Fruit fly (Drosophila melanogaster): Measurements from ENCODE around the gene Acsx4.

Gene Acsx4

dm6 chr3R:19824480-19824879 is 41.2 kb downstream of the Acsx4 start:
- TF ChIP-seq Hr38 (GFP tag; optimal IDR thresholded peaks at IDR 0.05): no peak

dm6 chr3R:19826355-19826754 is 43.0 kb downstream of the Acsx4 start:
- no peak for TF ChIP-seq dsx (GFP tag; optimal IDR thresholded peaks at IDR 0.05; ENCODE audit: poor library complexity, severe bottlenecking)
- no peak for TF ChIP-seq CG6854 (GFP tag; optimal IDR thresholded peaks at IDR 0.05)
- TF ChIP-seq lz (GFP tag; optimal IDR thresholded peaks at IDR 0.05): no peak
- no peak for TF ChIP-seq CG1621 (tag; optimal IDR thresholded peaks at IDR 0.05)
- TF ChIP-seq CG9139 (GFP tag; optimal IDR thresholded peaks at IDR 0.05): no peak
- no peak for TF ChIP-seq achi (GFP tag; optimal IDR thresholded peaks at IDR 0.05)
- no peak for TF ChIP-seq Eip78C (GFP tag)
- no peak for TF ChIP-seq salr (GFP tag; optimal IDR thresholded peaks at IDR 0.05)
- no peak for TF ChIP-seq CG8632 (GFP tag; optimal IDR thresholded peaks at IDR 0.05)
- no peak for TF ChIP-seq Hr38 (GFP tag; optimal IDR thresholded peaks at IDR 0.05)
- no peak for TF ChIP-seq CG15336 (GFP tag; IDR thresholded peaks at IDR 0.05)

dm6 chr3R:19826806-19827328 is 43.5 kb downstream of the Acsx4 start:
- TF ChIP-seq Eip75B (GFP tag; optimal IDR thresholded peaks at IDR 0.05): no peak
- no peak for TF ChIP-seq CG16779 (tag; optimal IDR thresholded peaks at IDR 0.05)
- no peak for TF ChIP-seq fd85E (GFP tag; optimal IDR thresholded peaks at IDR 0.05)
- TF ChIP-seq Sox15 (GFP tag; optimal IDR thresholded peaks at IDR 0.05): no peak
- TF ChIP-seq CG6163 (GFP tag; IDR thresholded peaks at IDR 0.05): no peak
- no peak for TF ChIP-seq CG9139 (GFP tag; optimal IDR thresholded peaks at IDR 0.05)
- TF ChIP-seq CG6854 (GFP tag; optimal IDR thresholded peaks at IDR 0.05): no peak
- TF ChIP-seq Eip78C (GFP tag): no peak
- TF ChIP-seq CG8119 (GFP tag; IDR thresholded peaks at IDR 0.05): no peak
- TF ChIP-seq CG11762 (GFP tag; optimal IDR thresholded peaks at IDR 0.05; ENCODE audit: insufficient read depth): no peak
- TF ChIP-seq topi (GFP tag; optimal IDR thresholded peaks at IDR 0.05): no peak
- TF ChIP-seq CG34406 (GFP tag; optimal IDR thresholded peaks at IDR 0.05): no peak
- no peak for TF ChIP-seq ss (GFP tag; optimal IDR thresholded peaks at IDR 0.05)
- no peak for TF ChIP-seq dsx (GFP tag; optimal IDR thresholded peaks at IDR 0.05; ENCODE audit: poor library complexity, severe bottlenecking)
- TF ChIP-seq CG32006 (GFP tag; optimal IDR thresholded peaks at IDR 0.05): no peak
- no peak for TF ChIP-seq CG4318 (GFP tag; optimal IDR thresholded peaks at IDR 0.05)
- TF ChIP-seq vri (GFP tag; optimal IDR thresholded peaks at IDR 0.05): no peak
- TF ChIP-seq esn (GFP tag; optimal IDR thresholded peaks at IDR 0.05): no peak

- peak; percentile 25 for TF ChIP-seq Eip78C (GFP tag)
- TF ChIP-seq Eip93F (GFP tag; optimal IDR thresholded peaks at IDR 0.05): no peak
- TF ChIP-seq cyc (GFP tag; optimal IDR thresholded peaks at IDR 0.05): no peak
- TF ChIP-seq ss (GFP tag; optimal IDR thresholded peaks at IDR 0.05): no peak
- peak; percentile 8 for TF ChIP-seq CG34406 (GFP tag; optimal IDR thresholded peaks at IDR 0.05)
- peak; percentile 49 for TF ChIP-seq svp (GFP tag)
- no peak for TF ChIP-seq CG31627 (GFP tag; optimal IDR thresholded peaks at IDR 0.05)
- TF ChIP-seq topi (GFP tag; optimal IDR thresholded peaks at IDR 0.05): no peak
These were observed 47.7 kb downstream of the Acsx4 start for dm6 chr3R:19830973-19831372.

dm6 chr3R:19833546-19833945 is 50.2 kb downstream of the Acsx4 start:
- TF ChIP-seq CG6163 (GFP tag; IDR thresholded peaks at IDR 0.05) (0 out of 3 replicates have a peak, but pooled peaks have one; percentile 24), CG8119 (GFP tag; IDR thresholded peaks at IDR 0.05) (peak; percentile 61), CG31627 (GFP tag; optimal IDR thresholded peaks at IDR 0.05) (no peak), CG15336 (GFP tag; IDR thresholded peaks at IDR 0.05) (peak; percentile 71), dac (GFP tag; optimal IDR thresholded peaks at IDR 0.05) (no peak), CG11902 (GFP tag; optimal IDR thresholded peaks at IDR 0.05) (no peak), Lpt (GFP tag; optimal IDR thresholded peaks at IDR 0.05) (peak; percentile 21), Eip78C (GFP tag) (no peak), CG6854 (GFP tag; optimal IDR thresholded peaks at IDR 0.05) (no peak), CG11762 (GFP tag; optimal IDR thresholded peaks at IDR 0.05; ENCODE audit: insufficient read depth) (no peak), CG7368 (GFP tag; optimal IDR thresholded peaks at IDR 0.05) (no peak), fkh (GFP tag; optimal IDR thresholded peaks at IDR 0.05) (no peak), CG6276 (GFP tag; optimal IDR thresholded peaks at IDR 0.05) (peak; percentile 82), eg (GFP tag; IDR thresholded peaks at IDR 0.05) (peak; percentile 86), CG34406 (GFP tag; optimal IDR thresholded peaks at IDR 0.05) (no peak), Gug (GFP tag; IDR thresholded peaks at IDR 0.05) (no peak), Hr4 (GFP tag; optimal IDR thresholded peaks at IDR 0.05) (peak; percentile 7)

Measured in whole organism, prepupa.